Fruit fly (Drosophila melanogaster) whole organism, embryonic: ENCODE results near the gene hfp.

Experiments used
- BtbVII ChIP-seq: fragments of 200-800 bp; sonication (Bioruptor generic); optimal IDR thresholded peaks from 3 replicates; lab custom pipeline; 2017; ENCODE audit warnings: missing biosample characterization, mild to moderate bottlenecking, missing genetic modification characterization
- CG12391 ChIP-seq: fragments of 200-800 bp; sonication (Bioruptor generic); optimal IDR thresholded peaks from 3 replicates; lab custom pipeline; 2018; ENCODE audit warnings: missing biosample characterization, mild to moderate bottlenecking, missing genetic modification characterization, moderate library complexity
- CG12942 ChIP-seq: fragments of 200-800 bp; sonication (Bioruptor generic); optimal IDR thresholded peaks from 3 replicates; lab custom pipeline; 2016; ENCODE audit warnings: missing biosample characterization, missing genetic modification characterization
- CG13296 ChIP-seq: fragments of 200-800 bp; sonication (Bioruptor generic); optimal IDR thresholded peaks from 3 replicates; lab custom pipeline; 2018; ENCODE audit warnings: missing biosample characterization, mild to moderate bottlenecking, missing genetic modification characterization
- CG14860 ChIP-seq: fragments of 200-800 bp; sonication (Bioruptor generic); IDR thresholded peaks from 3 replicates; pipeline ENCODE4 v1.3.6; 2022; ENCODE audit warnings: missing biosample characterization, missing genetic modification characterization; ENCODE audit not compliant: partially characterized antibody
- CG1602 ChIP-seq: fragments of 200-800 bp; sonication (Bioruptor generic); optimal IDR thresholded peaks from 3 replicates; lab custom pipeline; 2016; ENCODE audit warnings: missing biosample characterization, missing genetic modification characterization
- CG17612 ChIP-seq: fragments of 200-800 bp; sonication (Bioruptor generic); IDR thresholded peaks from 2 replicates; pipeline ENCODE4 v1.3.6; 2022; ENCODE audit warnings: missing biosample characterization, missing genetic modification characterization
- CG17912 ChIP-seq: fragments of 200-800 bp; sonication (Bioruptor generic); optimal IDR thresholded peaks from 2 replicates; lab custom pipeline; 2018; ENCODE audit warnings: missing biosample characterization, mild to moderate bottlenecking, missing genetic modification characterization
- CG2678 ChIP-seq: fragments of 200-800 bp; sonication (Bioruptor generic); optimal IDR thresholded peaks from 3 replicates; lab custom pipeline; 2019; ENCODE audit warnings: missing biosample characterization, mild to moderate bottlenecking, missing genetic modification characterization, moderate library complexity
- CG32532 ChIP-seq: fragments of 200-800 bp; sonication (Bioruptor generic); IDR thresholded peaks from 2 replicates; pipeline ENCODE4 v1.3.6; 2022; ENCODE audit warnings: missing biosample characterization, missing genetic modification characterization
- CG42726 ChIP-seq: fragments of 200-800 bp; sonication (Bioruptor generic); IDR thresholded peaks from 2 replicates; pipeline ENCODE4 v1.3.6; 2022; ENCODE audit warnings: missing biosample characterization, missing genetic modification characterization; ENCODE audit not compliant: partially characterized antibody
- CG43689 ChIP-seq: fragments of 200-800 bp; sonication (Bioruptor generic); IDR thresholded peaks from 2 replicates; pipeline ENCODE4 v1.3.6; 2022; ENCODE audit warnings: missing biosample characterization, missing genetic modification characterization
- CG9609 ChIP-seq: fragments of 200-800 bp; sonication (Bioruptor generic); optimal IDR thresholded peaks from 3 replicates; lab custom pipeline; 2016; ENCODE audit warnings: missing biosample characterization, missing genetic modification characterization
- CG9797 ChIP-seq: fragments of 200-800 bp; sonication (Bioruptor generic); optimal IDR thresholded peaks from 3 replicates; lab custom pipeline; 2018; ENCODE audit warnings: missing biosample characterization, mild to moderate bottlenecking, missing genetic modification characterization
- CG9932 ChIP-seq: fragments of 200-800 bp; sonication (Bioruptor generic); IDR thresholded peaks from 2 replicates; pipeline ENCODE4 v1.3.6; 2022; ENCODE audit warnings: missing biosample characterization, missing genetic modification characterization
- D ChIP-seq, 2 experiments: fragments of 200-800 bp in 1 of 2; fragments of >200 bp in 1 of 2; sonication (Bioruptor generic) in 1 of 2; optimal IDR thresholded peaks; 2 replicates in 1 of 2; 3 replicates in 1 of 2; lab custom pipeline; 2017; ENCODE audit warnings: mild to moderate bottlenecking in 1 of 2, missing biosample characterization in 1 of 2, missing genetic modification characterization in 1 of 2, missing genetic modification reagents in 1 of 2
- Dek ChIP-seq: fragments of 200-800 bp; sonication (Bioruptor generic); optimal IDR thresholded peaks from 3 replicates; lab custom pipeline; 2019; ENCODE audit warnings: missing biosample characterization, mild to moderate bottlenecking, missing genetic modification characterization, moderate library complexity
- Dfd ChIP-seq, 2 experiments: fragments of >200 bp; optimal IDR thresholded peaks; 2 replicates each; lab custom pipeline; 2017; ENCODE audit warnings: missing biosample characterization in 2 of 2, missing genetic modification characterization in 2 of 2
- Dip2 ChIP-seq: fragments of 200-800 bp; sonication (Bioruptor generic); IDR thresholded peaks from 2 replicates; pipeline ENCODE4 v1.3.6; 2022; ENCODE audit warnings: missing biosample characterization, missing genetic modification characterization
- Eip74EF ChIP-seq, 2 experiments: fragments of 200-800 bp in 1 of 2; fragments of >200 bp in 1 of 2; sonication (Bioruptor generic) in 1 of 2; optimal IDR thresholded peaks; 2 replicates each; lab custom pipeline; 2017 to 2019; ENCODE audit warnings: missing biosample characterization in 2 of 2, missing genetic modification characterization in 2 of 2, mild to moderate bottlenecking in 1 of 2, moderate library complexity in 1 of 2
- Elba2 ChIP-seq: fragments of 200-800 bp; sonication (Bioruptor generic); optimal IDR thresholded peaks from 3 replicates; lab custom pipeline; 2016; ENCODE audit warnings: missing biosample characterization, missing genetic modification characterization
- HLH4C ChIP-seq: fragments of 200-800 bp; sonication (Bioruptor generic); IDR thresholded peaks from 3 replicates; pipeline ENCODE4 v1.3.6; 2022; ENCODE audit warnings: missing biosample characterization, missing genetic modification characterization; ENCODE audit not compliant: partially characterized antibody
- HLHmδ ChIP-seq: fragments of 200-800 bp; sonication (Bioruptor generic); optimal IDR thresholded peaks from 2 replicates; lab custom pipeline; 2018; ENCODE audit warnings: missing biosample characterization, mild to moderate bottlenecking, missing genetic modification characterization, moderate library complexity
- Hmr ChIP-seq: fragments of 200-800 bp; sonication (Bioruptor generic); optimal IDR thresholded peaks from 3 replicates; lab custom pipeline; 2017; ENCODE audit warnings: mild to moderate bottlenecking, missing biosample characterization, missing genetic modification reagents, missing genetic modification characterization
- Hr3 ChIP-seq: fragments of 200-800 bp; sonication (Bioruptor generic); optimal IDR thresholded peaks from 3 replicates; lab custom pipeline; 2016; ENCODE audit warnings: missing biosample characterization, missing genetic modification characterization
- Jarid2 ChIP-seq: fragments of 200-800 bp; sonication (Bioruptor generic); optimal IDR thresholded peaks from 3 replicates; lab custom pipeline; 2017; ENCODE audit warnings: mild to moderate bottlenecking, missing biosample characterization, missing genetic modification reagents, missing genetic modification characterization
- Kr ChIP-seq: fragments of 200-800 bp; sonication (Bioruptor generic); optimal IDR thresholded peaks from 2 replicates; lab custom pipeline; 2017; ENCODE audit warnings: missing biosample characterization, mild to moderate bottlenecking, missing genetic modification characterization
- Mrtf ChIP-seq: fragments of 200-800 bp; sonication (Bioruptor generic); IDR thresholded peaks from 3 replicates; pipeline ENCODE4 v1.3.6; 2022; ENCODE audit warnings: missing biosample characterization, missing genetic modification characterization
- Opbp ChIP-seq: fragments of 200-800 bp; sonication (Bioruptor generic); IDR thresholded peaks from 3 replicates; pipeline ENCODE4 v1.3.6; 2022; ENCODE audit warnings: missing biosample characterization, missing genetic modification characterization; ENCODE audit not compliant: partially characterized antibody
- Scr ChIP-seq: fragments of 200-800 bp; sonication (Bioruptor generic); IDR thresholded peaks from 2 replicates; pipeline ENCODE4 v1.3.6; 2022; ENCODE audit warnings: missing biosample characterization, missing genetic modification characterization; ENCODE audit not compliant: partially characterized antibody
- Sry-δ ChIP-seq: fragments of 200-800 bp; sonication (Bioruptor generic); optimal IDR thresholded peaks from 2 replicates; lab custom pipeline; 2016; ENCODE audit warnings: missing biosample characterization, missing genetic modification characterization
- amos ChIP-seq: fragments of 200-800 bp; sonication (Bioruptor generic); IDR thresholded peaks from 2 replicates; pipeline ENCODE4 v1.3.6; 2022; ENCODE audit warnings: missing biosample characterization, missing genetic modification characterization; ENCODE audit not compliant: partially characterized antibody
- bsh ChIP-seq, 2 experiments: fragments of 200-800 bp; sonication (Bioruptor generic); optimal IDR thresholded peaks; 2 replicates each; lab custom pipeline; 2017 to 2018; ENCODE audit warnings: mild to moderate bottlenecking in 2 of 2, missing biosample characterization in 2 of 2, missing genetic modification characterization in 2 of 2, moderate library complexity in 1 of 2
- cwo ChIP-seq: fragments of 200-800 bp; sonication (Bioruptor generic); optimal IDR thresholded peaks from 3 replicates; lab custom pipeline; 2017; ENCODE audit warnings: missing biosample characterization, missing genetic modification characterization, mild to moderate bottlenecking, moderate library complexity, missing genetic modification reagents
- fd3F ChIP-seq: fragments of 200-800 bp; sonication (Bioruptor generic); optimal IDR thresholded peaks from 2 replicates; lab custom pipeline; 2018; ENCODE audit warnings: missing biosample characterization, mild to moderate bottlenecking, missing genetic modification characterization, moderate library complexity
- hb ChIP-seq: fragments of 200-800 bp; sonication (Bioruptor generic); IDR thresholded peaks from 3 replicates; pipeline ENCODE4 v1.3.6; 2022; ENCODE audit warnings: missing biosample characterization, missing genetic modification characterization; ENCODE audit not compliant: partially characterized antibody
- insv ChIP-seq, 2 experiments: fragments of 200-800 bp; sonication (Bioruptor generic); optimal IDR thresholded peaks; 3 replicates each; lab custom pipeline; 2016 to 2018; ENCODE audit warnings: missing biosample characterization in 2 of 2, missing genetic modification characterization in 2 of 2
- jumu ChIP-seq: fragments of 200-800 bp; sonication (Bioruptor generic); optimal IDR thresholded peaks from 3 replicates; lab custom pipeline; 2016; ENCODE audit warnings: missing biosample characterization, missing genetic modification characterization
- mirr ChIP-seq: fragments of 200-800 bp; sonication (Bioruptor generic); optimal IDR thresholded peaks from 3 replicates; lab custom pipeline; 2018; ENCODE audit warnings: missing biosample characterization, mild to moderate bottlenecking, missing genetic modification characterization
- otp ChIP-seq: fragments of 200-800 bp; sonication (Bioruptor generic); IDR thresholded peaks from 3 replicates; pipeline ENCODE4, ENCODE4 v1.3.6; 2022; ENCODE audit warnings: missing biosample characterization, missing genetic modification characterization
- pan ChIP-seq, 4 experiments: fragments of >200 bp in 3 of 4; fragments of 200-800 bp in 1 of 4; sonication (Bioruptor generic) in 1 of 4; optimal IDR thresholded peaks in 3 of 4; IDR thresholded peaks in 1 of 4; 2 replicates each; pipeline versions ENCODE4 v1.3.6 to Lab custom; 2017 to 2022; ENCODE audit warnings: missing biosample characterization in 2 of 4, missing genetic modification characterization in 2 of 4, mixed read lengths in 1 of 4
- pfk ChIP-seq: fragments of 200-800 bp; sonication (Bioruptor generic); optimal IDR thresholded peaks from 2 replicates; lab custom pipeline; 2018; ENCODE audit warnings: missing biosample characterization, mild to moderate bottlenecking, missing genetic modification characterization, moderate library complexity
- pita ChIP-seq: fragments of 200-800 bp; sonication (Bioruptor generic); optimal IDR thresholded peaks from 2 replicates; lab custom pipeline; 2017; ENCODE audit warnings: missing biosample characterization, mild to moderate bottlenecking, missing genetic modification characterization
- pum ChIP-seq: fragments of 200-800 bp; sonication (Bioruptor generic); optimal IDR thresholded peaks from 2 replicates; lab custom pipeline; 2016; ENCODE audit warnings: missing biosample characterization, missing genetic modification characterization
- tap ChIP-seq: fragments of 200-800 bp; optimal IDR thresholded peaks from 3 replicates; lab custom pipeline; 2019; ENCODE audit warnings: missing biosample characterization, mild to moderate bottlenecking, missing genetic modification characterization, moderate library complexity
- tna ChIP-seq: fragments of 200-800 bp; sonication (Bioruptor generic); IDR thresholded peaks from 2 replicates; pipeline ENCODE4 v1.3.6; 2022; ENCODE audit warnings: missing biosample characterization, missing genetic modification characterization; ENCODE audit not compliant: partially characterized antibody
- wdn ChIP-seq: fragments of 200-800 bp; sonication (Bioruptor generic); IDR thresholded peaks from 2 replicates; pipeline ENCODE4 v1.3.6; 2022; ENCODE audit warnings: missing biosample characterization, missing genetic modification characterization

Gene hfp

DNA sequence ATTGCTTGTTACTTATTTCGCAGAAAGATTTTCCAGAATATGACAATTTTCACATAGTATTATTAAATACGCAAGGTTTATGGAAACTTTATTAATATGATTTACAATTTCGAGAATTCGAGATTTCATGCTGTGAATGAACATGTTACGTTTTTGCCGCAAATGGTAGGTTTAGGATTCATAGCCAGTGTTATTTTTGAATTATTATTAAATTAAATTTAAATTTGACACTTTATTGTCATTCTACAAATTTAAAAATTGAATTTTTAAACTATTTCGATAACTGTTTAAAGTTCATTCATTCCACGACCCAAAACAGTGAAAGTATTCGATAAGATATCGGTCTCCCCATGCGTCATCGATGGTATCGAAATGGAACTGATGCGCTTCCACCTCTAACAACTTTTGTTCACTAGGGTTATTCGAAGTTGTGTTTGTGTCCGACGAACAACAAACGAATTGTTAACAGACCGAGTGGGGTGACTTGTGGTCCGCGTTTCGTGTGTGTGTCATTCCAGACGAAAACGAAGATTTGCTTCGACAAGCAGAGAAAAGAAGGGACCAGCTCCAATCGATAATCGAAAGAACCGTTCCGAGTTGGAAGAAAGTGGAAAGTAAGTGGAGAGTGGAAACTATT lies 43.4 kb upstream of the hfp start, which contains the start of the genes CG32313 and Pcyt1 (continued):
- TF ChIP-seq amos (GFP tag; lab: Robert Waterston, UW) = peak; percentile 94
- no peak for TF ChIP-seq Mrtf
- TF ChIP-seq tna (GFP tag; lab: Robert Waterston, UW) = peak; percentile 77
- peak; percentile 90 for TF ChIP-seq pfk (GFP tag; lab: Kevin White, UChicago)
- peak; percentile 23 for TF ChIP-seq CG2678 (tag; lab: Kevin White, UChicago)
- TF ChIP-seq CG43689 (GFP tag; lab: Robert Waterston, UW) = no peak
- peak; percentile 58 for TF ChIP-seq Dek (tag; lab: Kevin White, UChicago)
- peak; percentile 86 for TF ChIP-seq CG14860
- no peak for TF ChIP-seq HLHmδ (GFP tag; lab: Kevin White, UChicago)
- peak; percentile 36 for TF ChIP-seq CG12391 (tag; lab: Kevin White, UChicago)
- no peak for TF ChIP-seq insv (GFP tag; optimal IDR thresholded peaks at IDR 0.05; lab: Kevin White, UChicago)
- TF ChIP-seq Dip2 (GFP tag; lab: Robert Waterston, UW) = no peak
- peak; percentile 63 for TF ChIP-seq CG17912 (GFP tag; lab: Kevin White, UChicago)
- no peak for TF ChIP-seq otp (GFP tag; lab: Robert Waterston, UW)
- TF ChIP-seq CG9932 (GFP tag; lab: Robert Waterston, UW) = peak; percentile 59
- TF ChIP-seq Opbp = peak; percentile 93
- TF ChIP-seq CG12942 (GFP tag; lab: Kevin White, UChicago) = peak; percentile 17
- TF ChIP-seq mirr (GFP tag; lab: Kevin White, UChicago) = peak; percentile 53
- TF ChIP-seq tap (tag; lab: Kevin White, UChicago) = peak; percentile 49
- TF ChIP-seq cwo (GFP tag; lab: Kevin White, UChicago) = no peak
- peak; percentile 31 for TF ChIP-seq CG9797
- TF ChIP-seq pan (optimal IDR thresholded peaks at IDR 0.05; lab: Kevin White, UChicago) = no peak
- peak in 1 of 2 experiments; percentile 24 for TF ChIP-seq pan (GFP tag; optimal IDR thresholded peaks at IDR 0.05 in 1 of 2, IDR thresholded peaks at IDR 0.05 in 1 of 2)
- TF ChIP-seq Hmr (GFP tag; lab: Kevin White, UChicago) = peak; percentile 55
- TF ChIP-seq pita (GFP tag; lab: Kevin White, UChicago) = no peak
- peak; percentile 0 for TF ChIP-seq BtbVII (GFP tag; lab: Kevin White, UChicago)
- TF ChIP-seq wdn (GFP tag; lab: Robert Waterston, UW) = 0 out of 2 replicates have a peak, but pooled peaks have one; percentile 27
- no peak for TF ChIP-seq pum (GFP tag; lab: Kevin White, UChicago)
- no peak for TF ChIP-seq fd3F (GFP tag; lab: Kevin White, UChicago)
- peak; percentile 79 for TF ChIP-seq hb (GFP tag; lab: Robert Waterston, UW)
- peak; percentile 68 for TF ChIP-seq Jarid2 (GFP tag; lab: Kevin White, UChicago)
- peak; percentile 96 for TF ChIP-seq Sry-δ (GFP tag; lab: Kevin White, UChicago)
- 0 out of 2 replicates have a peak, but pooled peaks have one; percentile 5 for TF ChIP-seq CG32532 (GFP tag; lab: Robert Waterston, UW)
- TF ChIP-seq CG13296 = peak; percentile 40
- peak; percentile 33 for TF ChIP-seq jumu (GFP tag; lab: Kevin White, UChicago)
- TF ChIP-seq HLH4C (GFP tag; lab: Robert Waterston, UW) = peak; percentile 91
- no peak for TF ChIP-seq Dfd (GFP tag; optimal IDR thresholded peaks at IDR 0.05; lab: Kevin White, UChicago)
- TF ChIP-seq Hr3 (GFP tag; lab: Kevin White, UChicago) = no peak
- TF ChIP-seq Eip74EF (GFP tag; optimal IDR thresholded peaks at IDR 0.05; lab: Kevin White, UChicago) = no peak
- no peak for TF ChIP-seq CG1602 (GFP tag; lab: Kevin White, UChicago)
- peak; percentile 86 for TF ChIP-seq CG42726 (GFP tag; lab: Robert Waterston, UW)
- TF ChIP-seq CG17612 (GFP tag; lab: Robert Waterston, UW) = no peak
- TF ChIP-seq Elba2 (GFP tag; lab: Kevin White, UChicago) = no peak
- no peak for TF ChIP-seq D (optimal IDR thresholded peaks at IDR 0.05; lab: Kevin White, UChicago)
- no peak for TF ChIP-seq D (GFP tag; optimal IDR thresholded peaks at IDR 0.05; lab: Kevin White, UChicago)
- peak; percentile 86 for TF ChIP-seq Scr
- no peak for TF ChIP-seq Kr (GFP tag; lab: Kevin White, UChicago)
- TF ChIP-seq CG9609 (GFP tag; lab: Kevin White, UChicago) = no peak
- TF ChIP-seq bsh (GFP tag; optimal IDR thresholded peaks at IDR 0.05; lab: Kevin White, UChicago) = peak in 1 of 2 experiments; percentile 6
